Worm (Caenorhabditis elegans) whole organism, L2 larva: ENCODE measurements around the gene Y39D8A.1.

Source experiments
- blmp-1 ChIP-seq: sonication (generic microtip); optimal IDR thresholded peaks from 2 replicates; lab custom pipeline; 2017; ENCODE audit warnings: missing genetic modification characterization, mild to moderate bottlenecking, missing compliant biosample characterization, antibody characterized with exemption, moderate library complexity; ENCODE audit not compliant: insufficient read depth
- lin-39 ChIP-seq: fragments of 150-350 bp; optimal IDR thresholded peaks from 2 replicates; lab custom pipeline; 2014; ENCODE audit warnings: missing biosample characterization, missing genetic modification reagents, missing genetic modification characterization
- mab-5 ChIP-seq: fragments of 150-350 bp; optimal IDR thresholded peaks from 2 replicates; lab custom pipeline; 2014; ENCODE audit warnings: missing biosample characterization, missing genetic modification characterization
- nhr-11 ChIP-seq: fragments of 150-350 bp; optimal IDR thresholded peaks from 2 replicates; lab custom pipeline; 2014; ENCODE audit warnings: missing biosample characterization, missing genetic modification characterization
- nhr-12 ChIP-seq: fragments of 150-350 bp; optimal IDR thresholded peaks from 2 replicates; lab custom pipeline; 2014; ENCODE audit warnings: missing biosample characterization, missing genetic modification characterization
- nhr-21 ChIP-seq: fragments of 150-350 bp; optimal IDR thresholded peaks from 2 replicates; lab custom pipeline; 2014; ENCODE audit warnings: missing biosample characterization, missing genetic modification characterization
- nhr-23 ChIP-seq: fragments of 150-350 bp; optimal IDR thresholded peaks from 2 replicates; lab custom pipeline; 2014; ENCODE audit warnings: missing biosample characterization, missing genetic modification reagents, missing genetic modification characterization
- nhr-77 ChIP-seq: fragments of 150-350 bp; optimal IDR thresholded peaks from 2 replicates; lab custom pipeline; 2014; ENCODE audit warnings: missing biosample characterization, missing genetic modification characterization
- sem-4 ChIP-seq: fragments of 150-350 bp; optimal IDR thresholded peaks from 2 replicates; lab custom pipeline; 2014; ENCODE audit warnings: missing biosample characterization, missing genetic modification reagents, missing genetic modification characterization
- snpc-4 ChIP-seq: fragments of 150-350 bp; optimal IDR thresholded peaks from 2 replicates; lab custom pipeline; 2014; ENCODE audit warnings: missing biosample characterization, missing genetic modification characterization
- unc-62 ChIP-seq: fragments of 150-350 bp; optimal IDR thresholded peaks from 2 replicates; lab custom pipeline; 2014; ENCODE audit warnings: missing biosample characterization, missing genetic modification reagents, missing genetic modification characterization
- ztf-11 ChIP-seq: sonication (generic microtip); optimal IDR thresholded peaks from 2 replicates; lab custom pipeline; 2017; ENCODE audit warnings: missing biosample characterization, missing genetic modification characterization
- ztf-4 ChIP-seq: fragments of 150-350 bp; optimal IDR thresholded peaks from 2 replicates; lab custom pipeline; 2014; ENCODE audit warnings: missing biosample characterization, missing genetic modification characterization

- TF ChIP-seq ztf-4 (no peak), unc-62 (GFP tag; lab: Kevin White, UChicago) (no peak), nhr-12 (tag; lab: Kevin White, UChicago) (no peak), nhr-21 (no peak), snpc-4 (tag; lab: Kevin White, UChicago) (no peak), nhr-23 (tag; lab: Kevin White, UChicago) (no peak), mab-5 (tag; lab: Kevin White, UChicago) (no peak), ztf-11 (no peak), nhr-77 (no peak), lin-39 (no peak), sem-4 (tag; lab: Kevin White, UChicago) (no peak), nhr-11 (no peak), blmp-1 (tag; lab: Kevin White, UChicago) (no peak)
Measured at ce11 chrV:453569-453968, 35.0 kb downstream of the Y39D8A.1 start, which contains the start of gene nhr-98.
